Worm (Caenorhabditis elegans) whole organism, L2 larva: ENCODE data around the gene F01G10.6.

Experiments used
- R02D3.7 ChIP-seq: fragments of 150-350 bp; optimal IDR thresholded peaks from 2 replicates; lab custom pipeline; 2014; ENCODE audit warnings: missing biosample characterization, missing genetic modification characterization
- ama-1 ChIP-seq: fragments of 150-350 bp; optimal IDR thresholded peaks from 2 replicates; lab custom pipeline; 2018; ENCODE audit warnings: inconsistent platforms
- elt-3 ChIP-seq: sonication (generic microtip); optimal IDR thresholded peaks from 2 replicates; lab custom pipeline; 2017; ENCODE audit warnings: missing biosample characterization, missing genetic modification characterization
- lin-11 ChIP-seq: fragments of 150-350 bp; sonication (generic microtip); optimal IDR thresholded peaks from 2 replicates; lab custom pipeline; 2014; ENCODE audit warnings: missing biosample characterization, missing genetic modification characterization, inconsistent platforms, mixed read lengths
- lin-13 ChIP-seq: fragments of 150-350 bp; optimal IDR thresholded peaks from 2 replicates; lab custom pipeline; 2014; ENCODE audit warnings: missing biosample characterization, missing genetic modification reagents, missing genetic modification characterization
- lin-39 ChIP-seq: fragments of 150-350 bp; optimal IDR thresholded peaks from 2 replicates; lab custom pipeline; 2014; ENCODE audit warnings: missing biosample characterization, missing genetic modification reagents, missing genetic modification characterization
- mdl-1 ChIP-seq, 2 experiments: fragments of 150-350 bp in 1 of 2; sonication (generic microtip) in 1 of 2; optimal IDR thresholded peaks; 2 replicates each; lab custom pipeline; 2017; ENCODE audit warnings: missing biosample characterization in 2 of 2, missing genetic modification characterization in 2 of 2
- nhr-11 ChIP-seq: fragments of 150-350 bp; optimal IDR thresholded peaks from 2 replicates; lab custom pipeline; 2014; ENCODE audit warnings: missing biosample characterization, missing genetic modification characterization
- nhr-237 ChIP-seq: fragments of 150-350 bp; optimal IDR thresholded peaks from 2 replicates; lab custom pipeline; 2014; ENCODE audit warnings: missing biosample characterization, missing genetic modification characterization
- snpc-4 ChIP-seq: fragments of 150-350 bp; optimal IDR thresholded peaks from 2 replicates; lab custom pipeline; 2014; ENCODE audit warnings: missing biosample characterization, missing genetic modification characterization
- unc-39 ChIP-seq: fragments of 150-350 bp; optimal IDR thresholded peaks from 2 replicates; lab custom pipeline; 2014; ENCODE audit warnings: missing biosample characterization, missing genetic modification characterization
- unc-62 ChIP-seq: fragments of 150-350 bp; optimal IDR thresholded peaks from 2 replicates; lab custom pipeline; 2014; ENCODE audit warnings: missing biosample characterization, missing genetic modification reagents, missing genetic modification characterization
- ztf-4 ChIP-seq: fragments of 150-350 bp; optimal IDR thresholded peaks from 2 replicates; lab custom pipeline; 2014; ENCODE audit warnings: missing biosample characterization, missing genetic modification characterization

ce11 chrIV:10252886-10253639 is 25.6 kb upstream of the F01G10.6 start:
- TF ChIP-seq nhr-11 (tag; lab: Kevin White, UChicago), result no peak
- no peak for TF ChIP-seq unc-39 (tag; lab: Kevin White, UChicago)
- TF ChIP-seq unc-62 (GFP tag; lab: Kevin White, UChicago), result no peak
- TF ChIP-seq mdl-1 (tag; optimal IDR thresholded peaks at IDR 0.05; lab: Kevin White, UChicago), result no peak
- no peak for TF ChIP-seq ztf-4 (tag; lab: Kevin White, UChicago)
- TF ChIP-seq R02D3.7 (tag; lab: Kevin White, UChicago), result no peak
- no peak for TF ChIP-seq snpc-4 (tag; lab: Kevin White, UChicago)
- TF ChIP-seq lin-39 (tag; lab: Kevin White, UChicago), result no peak
- no peak for TF ChIP-seq elt-3 (tag; lab: Kevin White, UChicago)
- no peak for TF ChIP-seq nhr-237 (tag; lab: Kevin White, UChicago)
- no peak for TF ChIP-seq ama-1
- no peak for TF ChIP-seq lin-13 (GFP tag; lab: Kevin White, UChicago)
- TF ChIP-seq lin-11 (tag; lab: Kevin White, UChicago), result no peak
